Fruit fly (Drosophila melanogaster) whole organism, adult: ENCODE results near the gene CG15563.

Experiments used
- CG11617 ChIP-seq: fragments of 200-800 bp; sonication (Bioruptor generic); optimal IDR thresholded peaks from 2 replicates; lab custom pipeline; 2017; ENCODE audit warnings: mild to moderate bottlenecking, missing biosample characterization, missing genetic modification reagents, missing genetic modification characterization
- CG12768 ChIP-seq: fragments of 200-800 bp; sonication (Bioruptor generic); optimal IDR thresholded peaks from 2 replicates; lab custom pipeline; 2017; ENCODE audit warnings: missing biosample characterization, missing genetic modification characterization, mild to moderate bottlenecking, moderate library complexity, missing genetic modification reagents
- CG14711 ChIP-seq: fragments of 200-800 bp; sonication (Bioruptor generic); optimal IDR thresholded peaks from 2 replicates; lab custom pipeline; 2018; ENCODE audit warnings: missing biosample characterization, mild to moderate bottlenecking, missing genetic modification characterization, moderate library complexity
- CG1620 ChIP-seq: fragments of 200-800 bp; sonication (Bioruptor generic); optimal IDR thresholded peaks from 2 replicates; lab custom pipeline; 2016; ENCODE audit warnings: missing biosample characterization, missing genetic modification characterization
- CG33017 ChIP-seq: fragments of 200-800 bp; sonication (Bioruptor generic); optimal IDR thresholded peaks from 2 replicates; lab custom pipeline; 2018; ENCODE audit warnings: missing biosample characterization, mild to moderate bottlenecking, missing genetic modification characterization, moderate library complexity
- CG5204 ChIP-seq: fragments of 200-800 bp; sonication (Bioruptor generic); optimal IDR thresholded peaks from 2 replicates; lab custom pipeline; 2016; ENCODE audit warnings: missing biosample characterization, missing genetic modification characterization
- CG7045 ChIP-seq: fragments of 200-800 bp; sonication (Bioruptor generic); optimal IDR thresholded peaks from 2 replicates; lab custom pipeline; 2017; ENCODE audit warnings: missing biosample characterization, mild to moderate bottlenecking, missing genetic modification characterization
- CG7101 ChIP-seq: fragments of 200-800 bp; sonication (Bioruptor generic); optimal IDR thresholded peaks from 2 replicates; lab custom pipeline; 2018; ENCODE audit warnings: missing biosample characterization, mild to moderate bottlenecking, missing genetic modification characterization, moderate library complexity
- Clk ChIP-seq: fragments of 200-800 bp; sonication (Bioruptor generic); optimal IDR thresholded peaks from 2 replicates; lab custom pipeline; 2017; ENCODE audit warnings: missing biosample characterization, missing genetic modification characterization
- Crg-1 ChIP-seq: fragments of 200-800 bp; sonication (Bioruptor generic); optimal IDR thresholded peaks from 2 replicates; lab custom pipeline; 2016; ENCODE audit warnings: missing biosample characterization, missing genetic modification characterization
- Hr96 ChIP-seq: fragments of 200-800 bp; sonication (Bioruptor generic); optimal IDR thresholded peaks from 2 replicates; lab custom pipeline; 2016; ENCODE audit warnings: missing biosample characterization, missing genetic modification characterization
- Mnt ChIP-seq: fragments of 200-800 bp; sonication (Bioruptor generic); optimal IDR thresholded peaks from 2 replicates; lab custom pipeline; 2016; ENCODE audit warnings: missing biosample characterization, mild to moderate bottlenecking, missing genetic modification characterization
- bab1 ChIP-seq: fragments of 200-800 bp; sonication (Bioruptor generic); optimal IDR thresholded peaks from 3 replicates; lab custom pipeline; 2019; ENCODE audit warnings: missing biosample characterization, mild to moderate bottlenecking, missing genetic modification characterization, moderate library complexity
- cic ChIP-seq: fragments of 200-800 bp; sonication (Bioruptor generic); optimal IDR thresholded peaks from 2 replicates; lab custom pipeline; 2017; ENCODE audit warnings: missing biosample characterization, mild to moderate bottlenecking, missing genetic modification characterization, moderate library complexity
- cnc ChIP-seq, 2 experiments: fragments of >200 bp; optimal IDR thresholded peaks; 2 replicates each; lab custom pipeline; 2017
- kay ChIP-seq: fragments of 200-800 bp; sonication (Bioruptor generic); peaks from one replicate; lab custom pipeline; 2016; ENCODE audit warnings: missing biosample characterization, missing genetic modification characterization, borderline replicate concordance
- ovo ChIP-seq: fragments of 200-800 bp; sonication (Bioruptor generic); optimal IDR thresholded peaks from 2 replicates; lab custom pipeline; 2016; ENCODE audit warnings: missing biosample characterization, missing genetic modification characterization
- pad ChIP-seq: fragments of 200-800 bp; sonication (Bioruptor generic); optimal IDR thresholded peaks from 3 replicates; lab custom pipeline; 2017; ENCODE audit warnings: missing biosample characterization, missing genetic modification characterization, mild to moderate bottlenecking, moderate library complexity, missing genetic modification reagents
- tj ChIP-seq: fragments of 200-800 bp; sonication (Bioruptor generic); optimal IDR thresholded peaks from 3 replicates; lab custom pipeline; 2017; ENCODE audit warnings: missing biosample characterization, mild to moderate bottlenecking, missing genetic modification characterization, moderate library complexity
- toe ChIP-seq: fragments of 200-800 bp; sonication (Bioruptor generic); optimal IDR thresholded peaks from 2 replicates; lab custom pipeline; 2016; ENCODE audit warnings: missing biosample characterization, missing genetic modification characterization

The CG15563 gene

dm6 chr3R:31232236-31232635, at the start of gene CG15563:
CG15563 (minus strand) TSS chr3R:31232336.
- TF ChIP-seq Hr96 (no peak), cic (GFP tag; lab: Kevin White, UChicago) (no peak), CG12768 (GFP tag; lab: Kevin White, UChicago) (no peak), ovo (GFP tag; lab: Kevin White, UChicago) (no peak), cnc (optimal IDR thresholded peaks at IDR 0.05; lab: Kevin White, UChicago) (no peak), Mnt (GFP tag; lab: Kevin White, UChicago) (no peak), CG11617 (GFP tag; lab: Kevin White, UChicago) (no peak), Clk (GFP tag; lab: Kevin White, UChicago) (no peak)

DNA sequence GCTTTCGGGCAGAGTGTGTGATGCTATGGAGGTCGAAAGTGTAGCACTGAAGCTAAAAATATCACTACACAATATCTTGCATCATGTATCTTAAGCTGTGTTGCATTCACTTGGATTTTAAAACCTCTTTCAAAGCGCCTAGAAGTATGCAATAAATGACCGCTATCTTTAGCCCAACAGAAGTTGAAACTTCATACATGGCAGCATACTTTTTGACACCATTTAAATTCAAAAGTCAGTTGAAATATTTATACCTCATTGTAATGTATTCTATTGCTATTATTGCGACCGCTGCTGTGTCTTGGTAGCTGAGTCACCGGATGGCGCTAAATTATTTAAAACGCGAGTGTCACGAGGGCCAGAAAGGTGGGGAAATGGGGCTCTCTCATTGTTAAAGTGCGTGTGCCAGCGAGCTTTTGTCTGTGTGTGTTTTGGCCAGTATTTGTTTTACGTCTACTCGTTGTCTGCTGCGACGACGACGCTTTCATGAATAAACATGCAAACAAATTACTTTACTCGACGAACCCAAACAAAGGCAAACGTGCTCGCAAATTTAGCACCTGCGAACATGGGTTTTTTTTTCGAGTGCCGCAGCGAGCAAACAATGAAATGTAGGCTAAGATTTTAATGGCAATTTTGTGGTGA, 38.8 kb upstream of the CG15563 start:
- TF ChIP-seq CG12768 (GFP tag; lab: Kevin White, UChicago) (no peak), ovo (GFP tag; lab: Kevin White, UChicago) (no peak), bab1 (no peak), tj (GFP tag; lab: Kevin White, UChicago) (no peak), Hr96 (no peak), CG7101 (tag; lab: Kevin White, UChicago) (no peak), kay (GFP tag; lab: Kevin White, UChicago) (no peak), Mnt (GFP tag; lab: Kevin White, UChicago) (no peak), toe (GFP tag; lab: Kevin White, UChicago) (no peak), CG5204 (GFP tag; lab: Kevin White, UChicago) (no peak), pad (GFP tag; lab: Kevin White, UChicago) (no peak), CG7045 (GFP tag; lab: Kevin White, UChicago) (no peak), cnc (optimal IDR thresholded peaks at IDR 0.05; lab: Kevin White, UChicago) (no peak), CG14711 (tag; lab: Kevin White, UChicago) (no peak), CG33017 (tag; lab: Kevin White, UChicago) (no peak), cic (GFP tag; lab: Kevin White, UChicago) (no peak), Clk (GFP tag; lab: Kevin White, UChicago) (no peak), Crg-1 (GFP tag; lab: Kevin White, UChicago) (no peak), CG11617 (GFP tag; lab: Kevin White, UChicago) (no peak), CG1620 (GFP tag; lab: Kevin White, UChicago) (no peak)

DNA sequence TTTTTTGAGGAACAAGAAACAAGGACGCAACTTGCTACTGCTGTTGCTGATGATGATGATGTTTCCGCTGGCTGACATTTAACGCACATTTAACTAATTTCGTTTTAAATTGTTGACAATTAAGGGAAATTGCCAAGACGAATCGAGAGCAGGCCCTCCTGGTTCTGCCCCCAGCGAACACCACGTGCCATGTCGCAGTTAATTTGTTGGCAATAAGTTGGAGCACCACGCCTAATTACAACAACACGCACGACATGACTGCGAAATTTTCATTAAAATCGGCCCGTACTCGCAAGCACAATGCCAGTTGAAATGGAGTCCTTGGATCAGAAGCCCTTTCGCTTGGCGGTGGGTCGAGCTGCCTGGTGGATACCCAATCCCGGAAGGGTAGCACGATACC, 33.3 kb upstream of the CG15563 start, which contains the start of gene ppk24:
TSS of gene ppk24 (plus strand) at position 301 of the 400 bp plus-strand sequence.
- no peak for TF ChIP-seq toe (GFP tag; lab: Kevin White, UChicago)

DNA sequence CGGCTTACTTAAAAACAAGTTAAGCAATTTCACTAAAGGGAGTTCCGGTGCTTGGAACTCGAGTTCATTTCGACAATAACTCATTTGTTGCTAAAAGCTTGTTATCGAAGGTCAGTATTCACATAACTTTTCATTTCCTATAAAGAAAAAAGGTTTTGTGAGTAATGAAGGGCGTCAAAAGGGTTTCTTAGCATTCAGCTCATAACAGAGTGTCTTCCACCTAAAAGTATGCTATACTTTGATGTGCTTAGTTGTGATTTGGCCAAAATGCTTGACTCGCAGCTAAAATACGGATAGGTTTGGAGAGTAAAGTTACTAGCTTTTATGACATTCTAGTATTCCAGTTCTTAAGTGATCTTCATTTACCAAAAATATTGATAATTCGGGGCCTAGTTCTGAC, 31.8 kb upstream of the CG15563 start:
- TF ChIP-seq Crg-1 (GFP tag; lab: Kevin White, UChicago) (no peak), kay (GFP tag; lab: Kevin White, UChicago) (no peak), cnc (optimal IDR thresholded peaks at IDR 0.05; lab: Kevin White, UChicago) (no peak), CG14711 (tag; lab: Kevin White, UChicago) (no peak), tj (GFP tag; lab: Kevin White, UChicago) (no peak), CG5204 (GFP tag; lab: Kevin White, UChicago) (no peak), Hr96 (no peak), Clk (GFP tag; lab: Kevin White, UChicago) (no peak), CG1620 (GFP tag; lab: Kevin White, UChicago) (no peak), CG7045 (GFP tag; lab: Kevin White, UChicago) (no peak), cic (GFP tag; lab: Kevin White, UChicago) (no peak), toe (GFP tag; lab: Kevin White, UChicago) (no peak), bab1 (no peak), CG12768 (GFP tag; lab: Kevin White, UChicago) (no peak)

dm6 chr3R:31262298-31262697, 30.2 kb upstream of the CG15563 start, which contains the start of gene CAH5:
CAH5 (plus strand) TSS chr3R:31262598.
- TF ChIP-seq kay (GFP tag; lab: Kevin White, UChicago) = no peak
- no peak for TF ChIP-seq CG14711 (tag; lab: Kevin White, UChicago)

DNA sequence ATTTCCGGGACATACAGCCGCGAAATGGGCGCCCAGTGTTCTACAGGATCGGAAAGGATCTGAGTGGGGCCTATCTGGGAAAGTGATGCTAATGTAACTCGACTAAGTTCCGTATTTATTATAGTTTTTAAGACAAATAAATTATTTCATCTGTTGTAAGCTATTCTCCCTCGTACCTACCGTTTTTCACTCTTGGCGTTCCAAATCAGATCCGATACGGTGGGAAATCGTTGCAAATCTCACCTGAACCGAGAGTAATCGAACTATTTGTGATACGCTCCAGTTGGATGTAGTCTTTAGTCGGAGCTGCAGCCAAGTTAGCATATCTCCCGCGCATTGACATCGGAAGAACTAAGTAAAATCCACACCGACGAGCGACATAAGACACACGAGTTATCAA, 27.8 kb upstream of the CG15563 start, which contains the start of gene CAH16:
TSS of gene CAH16 (plus strand) at position 301 of the 400 bp plus-strand sequence.
- no peak for TF ChIP-seq CG7045 (GFP tag; lab: Kevin White, UChicago)
- no peak for TF ChIP-seq Hr96
- no peak for TF ChIP-seq CG1620 (GFP tag; lab: Kevin White, UChicago)
- no peak for TF ChIP-seq kay (GFP tag; lab: Kevin White, UChicago)
- TF ChIP-seq CG33017 (tag; lab: Kevin White, UChicago) = no peak
- no peak for TF ChIP-seq CG5204 (GFP tag; lab: Kevin White, UChicago)
- TF ChIP-seq ovo (GFP tag; lab: Kevin White, UChicago) = no peak
- no peak for TF ChIP-seq Clk (GFP tag; lab: Kevin White, UChicago)
- no peak for TF ChIP-seq CG14711 (tag; lab: Kevin White, UChicago)
- TF ChIP-seq Crg-1 (GFP tag; lab: Kevin White, UChicago) = no peak
- no peak for TF ChIP-seq CG12768 (GFP tag; lab: Kevin White, UChicago)
- TF ChIP-seq cic (GFP tag; lab: Kevin White, UChicago) = no peak
- TF ChIP-seq CG11617 (GFP tag; lab: Kevin White, UChicago) = no peak
- no peak for TF ChIP-seq Mnt (GFP tag; lab: Kevin White, UChicago)
- no peak for TF ChIP-seq toe (GFP tag; lab: Kevin White, UChicago)
- no peak for TF ChIP-seq tj (GFP tag; lab: Kevin White, UChicago)
- no peak for TF ChIP-seq CG7101 (tag; lab: Kevin White, UChicago)
- TF ChIP-seq cnc (optimal IDR thresholded peaks at IDR 0.05; lab: Kevin White, UChicago) = no peak
